Worm (Caenorhabditis elegans) whole organism, early embryonic: ENCODE results near the gene prp-18.

ENCODE experiments used
- ama-1 ChIP-seq: fragments of 150-350 bp; optimal IDR thresholded peaks from 2 replicates; lab custom pipeline; 2014
- tbx-37 ChIP-seq: fragments of 200-800 bp; sonication (Bioruptor generic); conservative IDR thresholded peaks from 2 replicates; pipeline ENCODE4 v1.3.6; 2022; ENCODE audit warnings: missing genetic modification reagents, missing genetic modification characterization, missing compliant biosample characterization

DNA sequence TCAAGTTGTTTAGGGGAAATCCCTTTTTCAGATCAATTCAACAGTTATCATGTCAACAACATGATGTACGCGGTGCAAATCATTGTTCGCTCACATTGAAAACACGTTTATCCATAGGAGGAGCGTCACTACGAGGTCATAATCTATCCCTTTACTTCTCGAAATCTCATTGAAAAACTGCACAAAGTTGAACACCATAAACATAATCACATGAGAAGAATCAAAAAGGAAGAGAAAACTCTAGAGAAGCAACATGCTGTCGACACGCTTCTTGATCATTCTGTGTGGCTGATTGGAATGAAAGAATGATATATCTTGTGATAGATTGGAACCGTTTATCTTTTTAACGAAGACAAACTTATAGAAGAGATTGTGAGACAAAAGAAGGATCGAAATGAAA, 16.3 kb downstream of the prp-18 start:
- no peak for TF ChIP-seq ama-1 (lab: Kevin White, UChicago)
- TF ChIP-seq tbx-37 (GFP tag; lab: Robert Waterston, UW) = no peak
